Fruit fly (Drosophila melanogaster) whole organism, adult: ENCODE results near the gene CG5177.

ENCODE experiments used
- CG11617 ChIP-seq: fragments of 200-800 bp; sonication (Bioruptor generic); optimal IDR thresholded peaks from 2 replicates; lab custom pipeline; 2017; ENCODE audit warnings: mild to moderate bottlenecking, missing biosample characterization, missing genetic modification reagents, missing genetic modification characterization
- CG12768 ChIP-seq: fragments of 200-800 bp; sonication (Bioruptor generic); optimal IDR thresholded peaks from 2 replicates; lab custom pipeline; 2017; ENCODE audit warnings: missing biosample characterization, missing genetic modification characterization, mild to moderate bottlenecking, moderate library complexity, missing genetic modification reagents
- CG14711 ChIP-seq: fragments of 200-800 bp; sonication (Bioruptor generic); optimal IDR thresholded peaks from 2 replicates; lab custom pipeline; 2018; ENCODE audit warnings: missing biosample characterization, mild to moderate bottlenecking, missing genetic modification characterization, moderate library complexity
- CG1620 ChIP-seq: fragments of 200-800 bp; sonication (Bioruptor generic); optimal IDR thresholded peaks from 2 replicates; lab custom pipeline; 2016; ENCODE audit warnings: missing biosample characterization, missing genetic modification characterization
- CG33017 ChIP-seq: fragments of 200-800 bp; sonication (Bioruptor generic); optimal IDR thresholded peaks from 2 replicates; lab custom pipeline; 2018; ENCODE audit warnings: missing biosample characterization, mild to moderate bottlenecking, missing genetic modification characterization, moderate library complexity
- CG5204 ChIP-seq: fragments of 200-800 bp; sonication (Bioruptor generic); optimal IDR thresholded peaks from 2 replicates; lab custom pipeline; 2016; ENCODE audit warnings: missing biosample characterization, missing genetic modification characterization
- CG7045 ChIP-seq: fragments of 200-800 bp; sonication (Bioruptor generic); optimal IDR thresholded peaks from 2 replicates; lab custom pipeline; 2017; ENCODE audit warnings: missing biosample characterization, mild to moderate bottlenecking, missing genetic modification characterization
- CG7101 ChIP-seq: fragments of 200-800 bp; sonication (Bioruptor generic); optimal IDR thresholded peaks from 2 replicates; lab custom pipeline; 2018; ENCODE audit warnings: missing biosample characterization, mild to moderate bottlenecking, missing genetic modification characterization, moderate library complexity
- Clk ChIP-seq: fragments of 200-800 bp; sonication (Bioruptor generic); optimal IDR thresholded peaks from 2 replicates; lab custom pipeline; 2017; ENCODE audit warnings: missing biosample characterization, missing genetic modification characterization
- Crg-1 ChIP-seq: fragments of 200-800 bp; sonication (Bioruptor generic); optimal IDR thresholded peaks from 2 replicates; lab custom pipeline; 2016; ENCODE audit warnings: missing biosample characterization, missing genetic modification characterization
- Hr96 ChIP-seq: fragments of 200-800 bp; sonication (Bioruptor generic); optimal IDR thresholded peaks from 2 replicates; lab custom pipeline; 2016; ENCODE audit warnings: missing biosample characterization, missing genetic modification characterization
- Mnt ChIP-seq: fragments of 200-800 bp; sonication (Bioruptor generic); optimal IDR thresholded peaks from 2 replicates; lab custom pipeline; 2016; ENCODE audit warnings: missing biosample characterization, mild to moderate bottlenecking, missing genetic modification characterization
- bab1 ChIP-seq: fragments of 200-800 bp; sonication (Bioruptor generic); optimal IDR thresholded peaks from 3 replicates; lab custom pipeline; 2019; ENCODE audit warnings: missing biosample characterization, mild to moderate bottlenecking, missing genetic modification characterization, moderate library complexity
- cic ChIP-seq: fragments of 200-800 bp; sonication (Bioruptor generic); optimal IDR thresholded peaks from 2 replicates; lab custom pipeline; 2017; ENCODE audit warnings: missing biosample characterization, mild to moderate bottlenecking, missing genetic modification characterization, moderate library complexity
- cnc ChIP-seq, 2 experiments: fragments of >200 bp; optimal IDR thresholded peaks; 2 replicates each; lab custom pipeline; 2017
- kay ChIP-seq: fragments of 200-800 bp; sonication (Bioruptor generic); peaks from one replicate; lab custom pipeline; 2016; ENCODE audit warnings: missing biosample characterization, missing genetic modification characterization, borderline replicate concordance
- ovo ChIP-seq: fragments of 200-800 bp; sonication (Bioruptor generic); optimal IDR thresholded peaks from 2 replicates; lab custom pipeline; 2016; ENCODE audit warnings: missing biosample characterization, missing genetic modification characterization
- pad ChIP-seq: fragments of 200-800 bp; sonication (Bioruptor generic); optimal IDR thresholded peaks from 3 replicates; lab custom pipeline; 2017; ENCODE audit warnings: missing biosample characterization, missing genetic modification characterization, mild to moderate bottlenecking, moderate library complexity, missing genetic modification reagents
- tj ChIP-seq: fragments of 200-800 bp; sonication (Bioruptor generic); optimal IDR thresholded peaks from 3 replicates; lab custom pipeline; 2017; ENCODE audit warnings: missing biosample characterization, mild to moderate bottlenecking, missing genetic modification characterization, moderate library complexity
- toe ChIP-seq: fragments of 200-800 bp; sonication (Bioruptor generic); optimal IDR thresholded peaks from 2 replicates; lab custom pipeline; 2016; ENCODE audit warnings: missing biosample characterization, missing genetic modification characterization

Gene CG5177

DNA sequence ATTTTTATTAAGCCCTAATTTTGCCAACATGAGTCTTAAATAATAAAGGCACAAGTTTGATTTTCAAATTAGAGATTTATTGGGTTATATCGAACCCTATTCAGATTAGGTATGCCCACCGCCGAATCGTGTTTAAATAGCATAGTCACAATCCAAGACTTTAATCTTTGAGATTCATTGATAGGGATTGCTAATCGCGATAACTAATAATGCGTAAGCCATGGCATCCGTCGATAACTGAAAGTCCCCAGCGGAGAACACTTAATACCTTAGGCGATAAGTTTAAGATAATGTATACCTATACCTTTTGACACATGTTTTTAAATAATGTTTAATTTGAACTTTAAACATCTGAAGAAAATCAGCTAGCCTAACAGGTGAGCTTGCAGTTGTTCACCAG is 30.4 kb downstream of the CG5177 start:
- no peak for TF ChIP-seq tj (GFP tag; lab: Kevin White, UChicago)
- TF ChIP-seq CG14711 (tag; lab: Kevin White, UChicago): no peak
- TF ChIP-seq CG33017 (tag; lab: Kevin White, UChicago): no peak
- no peak for TF ChIP-seq CG11617
- TF ChIP-seq cic: no peak
- TF ChIP-seq CG1620: no peak
- no peak for TF ChIP-seq Hr96 (GFP tag; lab: Kevin White, UChicago)
- no peak for TF ChIP-seq Mnt (GFP tag; lab: Kevin White, UChicago)
- TF ChIP-seq CG7101: no peak

DNA sequence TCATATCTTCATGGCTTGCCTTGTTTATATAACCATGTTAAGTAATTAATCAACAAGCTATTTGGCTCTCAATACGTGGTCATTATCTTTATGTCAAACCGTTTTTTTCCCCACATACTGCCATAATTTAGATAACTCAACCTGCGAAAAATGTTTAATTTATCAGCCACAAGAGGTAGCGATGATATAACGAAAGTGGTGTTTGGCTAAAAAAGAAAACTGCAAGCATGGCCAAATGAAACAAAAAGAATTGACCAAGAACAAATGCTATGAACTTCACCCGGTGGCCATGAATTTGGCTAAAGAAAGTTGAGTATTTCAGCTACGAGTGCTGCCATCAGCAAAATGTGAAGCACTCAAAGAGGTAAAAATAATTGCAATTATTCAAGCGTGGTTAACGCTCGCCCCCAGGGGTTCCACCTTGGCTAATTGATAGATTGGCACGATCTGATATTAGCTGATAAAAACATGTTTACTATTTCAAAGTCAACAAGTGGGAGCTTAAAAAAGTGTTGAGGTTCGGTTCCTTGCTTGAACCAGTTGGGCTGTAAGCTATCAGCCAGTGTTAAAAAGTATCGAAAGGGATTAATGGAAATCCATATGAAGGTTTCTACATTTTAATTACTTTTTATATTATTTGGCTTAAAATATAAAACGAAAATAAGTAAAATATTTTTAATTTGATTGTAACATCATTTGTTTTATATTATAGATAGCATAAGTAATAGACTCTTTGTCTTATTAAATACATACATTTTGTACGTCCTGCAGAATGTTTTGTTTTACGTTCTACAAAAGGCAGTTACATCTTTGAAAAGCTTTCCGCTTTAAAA is 31.7 kb downstream of the CG5177 start:
- TF ChIP-seq Crg-1 (GFP tag; lab: Kevin White, UChicago) (peak; percentile 96), cnc (optimal IDR thresholded peaks at IDR 0.05; lab: Kevin White, UChicago) (no peak), CG7045 (GFP tag; lab: Kevin White, UChicago) (peak; percentile 76), CG33017 (tag; lab: Kevin White, UChicago) (peak; percentile 65), CG5204 (GFP tag; lab: Kevin White, UChicago) (peak; percentile 62), bab1 (peak; percentile 27), Clk (GFP tag; lab: Kevin White, UChicago) (peak; percentile 55), CG12768 (peak; percentile 72), ovo (peak; percentile 89), Hr96 (GFP tag; lab: Kevin White, UChicago) (peak; percentile 75), tj (GFP tag; lab: Kevin White, UChicago) (peak; percentile 85), CG11617 (peak; percentile 57), pad (peak; percentile 72), CG1620 (peak; percentile 94), toe (GFP tag; lab: Kevin White, UChicago) (peak; percentile 81), Mnt (GFP tag; lab: Kevin White, UChicago) (peak; percentile 66), CG14711 (tag; lab: Kevin White, UChicago) (peak; percentile 57), kay (peak; percentile 93), cic (peak; percentile 93), CG7101 (peak; percentile 79)

DNA sequence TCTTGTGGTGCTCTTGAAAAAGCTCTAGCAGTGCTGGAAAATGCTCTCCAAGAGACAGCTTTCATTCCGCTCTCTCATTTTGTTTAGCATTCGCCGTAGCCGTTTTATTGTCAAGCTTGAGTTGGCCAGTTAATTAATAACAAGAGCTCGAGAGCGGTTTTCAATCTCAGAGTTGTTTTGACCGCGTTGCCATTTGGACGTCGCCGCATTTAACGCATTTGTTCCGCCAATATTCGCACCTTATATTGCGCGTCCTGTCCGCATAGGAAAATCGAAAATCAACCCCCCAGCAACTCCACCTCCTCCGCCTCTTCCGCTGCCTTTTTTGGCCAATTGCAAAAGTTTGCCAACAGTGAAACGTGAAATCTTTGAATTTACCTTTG is 32.3 kb downstream of the CG5177 start, which contains the start of gene CG5973:
CG5973 (plus strand) TSS at position 168 of the 383 bp plus-strand sequence.
- no peak for TF ChIP-seq CG11617
- no peak for TF ChIP-seq CG7101
- TF ChIP-seq Hr96 (GFP tag; lab: Kevin White, UChicago): no peak
- TF ChIP-seq cnc (optimal IDR thresholded peaks at IDR 0.05; lab: Kevin White, UChicago): no peak
- TF ChIP-seq Clk (GFP tag; lab: Kevin White, UChicago): no peak
- no peak for TF ChIP-seq tj (GFP tag; lab: Kevin White, UChicago)
- no peak for TF ChIP-seq CG12768
- no peak for TF ChIP-seq CG33017 (tag; lab: Kevin White, UChicago)
- no peak for TF ChIP-seq Mnt (GFP tag; lab: Kevin White, UChicago)
- TF ChIP-seq ovo: no peak
- TF ChIP-seq cic: no peak

DNA sequence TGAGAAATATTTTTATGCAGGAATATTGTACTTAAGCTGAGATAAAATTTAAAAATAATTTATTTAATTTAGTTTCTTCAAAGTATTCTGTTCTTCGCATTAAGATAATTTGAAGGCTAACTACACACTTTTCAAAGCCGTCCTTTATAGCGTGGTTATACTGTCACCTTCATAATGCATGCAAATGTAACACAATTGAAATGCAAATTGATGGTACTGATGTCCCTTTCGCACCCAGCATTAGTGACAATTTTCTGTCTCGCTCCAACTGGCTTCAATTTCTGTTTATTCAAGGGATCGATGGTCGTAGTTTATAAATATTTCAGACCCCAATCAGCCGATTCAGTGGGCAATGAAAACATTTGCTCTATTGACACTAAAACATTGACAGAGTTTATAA is 33.5 kb downstream of the CG5177 start:
- TF ChIP-seq tj (GFP tag; lab: Kevin White, UChicago) (peak; percentile 19), bab1 (peak; percentile 9), pad (no peak), CG7101 (peak; percentile 2), kay (no peak), CG12768 (no peak), CG33017 (tag; lab: Kevin White, UChicago) (peak; percentile 36)

DNA sequence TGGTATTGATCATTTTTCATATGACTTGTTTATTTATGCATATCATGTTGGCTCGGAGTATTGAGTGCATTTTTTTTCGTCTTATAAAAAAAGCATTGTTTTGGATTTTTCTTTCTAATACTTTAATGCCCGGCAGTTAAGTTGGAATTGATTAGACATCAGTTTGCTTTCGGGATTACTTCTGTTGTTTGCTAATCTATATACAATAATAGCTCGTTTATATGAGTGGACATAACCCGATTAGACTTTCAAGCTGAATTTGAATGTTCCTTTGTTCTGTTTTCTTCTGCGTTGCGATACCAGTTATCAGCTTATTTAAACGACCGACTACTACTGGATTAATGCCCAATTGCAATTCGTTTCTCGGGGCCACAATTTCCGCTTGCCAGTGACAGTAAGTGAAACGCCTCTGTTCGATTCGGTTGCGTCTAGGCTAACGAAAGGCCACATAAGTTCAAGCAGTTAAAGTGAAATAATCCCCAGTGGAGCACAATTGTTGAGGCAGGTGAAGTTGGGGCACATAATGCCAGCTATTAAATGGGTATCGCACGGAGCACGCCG is 35.5 kb downstream of the CG5177 start:
- TF ChIP-seq cic (peak; percentile 25), CG11617 (no peak), cnc (optimal IDR thresholded peaks at IDR 0.05; lab: Kevin White, UChicago) (peak in 1 of 2 experiments; percentile 13), CG12768 (peak; percentile 5), kay (peak; percentile 69)

DNA sequence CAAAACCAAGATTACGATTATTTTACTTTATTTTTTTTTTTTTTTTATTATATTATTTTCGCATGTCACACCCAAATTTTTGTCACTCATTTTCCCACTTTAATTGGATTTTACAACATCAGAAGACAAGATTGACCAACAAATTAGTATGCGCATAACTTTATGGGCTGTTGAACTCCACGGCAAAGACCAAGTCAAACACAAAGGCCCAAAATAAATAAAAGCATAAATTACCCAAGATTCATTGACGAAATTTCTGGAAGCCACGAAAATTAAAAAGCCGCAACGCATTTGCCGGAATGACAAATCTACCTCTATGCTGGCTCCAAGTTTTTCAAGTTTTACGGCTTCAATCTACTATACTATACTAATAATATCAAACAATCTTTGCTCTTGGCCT is 37.1 kb downstream of the CG5177 start:
- TF ChIP-seq CG7101 (no peak), tj (GFP tag; lab: Kevin White, UChicago) (no peak), CG1620 (no peak), CG5204 (GFP tag; lab: Kevin White, UChicago) (no peak), CG33017 (tag; lab: Kevin White, UChicago) (no peak), Clk (GFP tag; lab: Kevin White, UChicago) (no peak), CG14711 (tag; lab: Kevin White, UChicago) (no peak)

DNA sequence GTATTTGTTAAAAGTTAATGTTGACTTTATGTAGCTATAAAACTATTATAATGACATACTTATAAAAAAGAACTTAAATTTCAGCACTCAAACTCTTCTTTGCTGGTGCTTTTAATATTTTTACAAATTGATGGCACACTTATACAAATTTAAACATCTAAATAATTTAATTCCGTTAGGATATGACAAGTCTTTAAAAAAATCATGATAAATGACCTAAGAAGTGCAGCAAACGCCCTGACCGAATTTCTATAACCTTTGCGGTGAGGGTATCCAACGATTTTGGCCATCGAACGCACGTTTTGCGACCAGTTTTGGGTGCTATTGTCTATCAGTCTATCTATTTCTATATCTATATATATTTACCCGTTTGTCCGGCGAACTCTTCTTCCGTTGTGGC is 37.9 kb downstream of the CG5177 start:
- no peak for TF ChIP-seq bab1
- TF ChIP-seq Hr96 (GFP tag; lab: Kevin White, UChicago): no peak
- TF ChIP-seq tj (GFP tag; lab: Kevin White, UChicago): no peak
- TF ChIP-seq CG11617: no peak
- no peak for TF ChIP-seq CG7045 (GFP tag; lab: Kevin White, UChicago)
- no peak for TF ChIP-seq CG7101
- no peak for TF ChIP-seq pad
- no peak for TF ChIP-seq Crg-1 (GFP tag; lab: Kevin White, UChicago)
- TF ChIP-seq CG33017 (tag; lab: Kevin White, UChicago): no peak
- TF ChIP-seq CG5204 (GFP tag; lab: Kevin White, UChicago): no peak
